Worm (Caenorhabditis elegans) whole organism, L4 larva: ENCODE results near the gene pals-24.

Source experiments
- F26F4.8 ChIP-seq: fragments of 200-800 bp; sonication (Bioruptor generic); conservative IDR thresholded peaks from 2 replicates; pipeline ENCODE4 v1.3.6; 2022; ENCODE audit warnings: missing genetic modification characterization, missing compliant biosample characterization
- F37D6.2 ChIP-seq: sonication (generic microtip); optimal IDR thresholded peaks from 2 replicates; lab custom pipeline; 2016; ENCODE audit warnings: mild to moderate bottlenecking, missing genetic modification characterization, missing compliant biosample characterization
- F44E2.7 ChIP-seq: fragments of 200-800 bp; sonication (Bioruptor generic); IDR thresholded peaks from 2 replicates; pipeline ENCODE4 v2.1.2; 2022; ENCODE audit warnings: missing genetic modification characterization, missing compliant biosample characterization
- R02D3.7 ChIP-seq: fragments of 150-350 bp; sonication (generic microtip); optimal IDR thresholded peaks from 3 replicates; lab custom pipeline; 2014; ENCODE audit warnings: missing biosample characterization, missing genetic modification characterization
- T20F7.1 ChIP-seq: fragments of 200-800 bp; sonication (Bioruptor generic); optimal IDR thresholded peaks from 2 replicates; lab custom pipeline; 2018; ENCODE audit warnings: mild to moderate bottlenecking, missing genetic modification characterization, missing compliant biosample characterization
- ceh-32 ChIP-seq: sonication (generic microtip); optimal IDR thresholded peaks from 2 replicates; lab custom pipeline; 2016; ENCODE audit warnings: mild to moderate bottlenecking, missing genetic modification characterization, missing compliant biosample characterization; ENCODE audit not compliant: poor library complexity
- ceh-44 ChIP-seq: fragments of 200-800 bp; sonication (Bioruptor generic); IDR thresholded peaks from 2 replicates; pipeline ENCODE4 v1.3.6; 2022; ENCODE audit warnings: missing genetic modification reagents, missing genetic modification characterization, missing compliant biosample characterization
- ctbp-1 ChIP-seq: fragments of 200-800 bp; sonication (Bioruptor generic); IDR thresholded peaks from 2 replicates; pipeline ENCODE4 v1.3.6; 2022; ENCODE audit warnings: missing genetic modification reagents, missing genetic modification characterization, missing compliant biosample characterization
- daf-12 ChIP-seq: fragments of 150-350 bp; optimal IDR thresholded peaks from 2 replicates; lab custom pipeline; 2014; ENCODE audit warnings: missing biosample characterization, missing genetic modification reagents, missing genetic modification characterization
- daf-8 ChIP-seq: fragments of 200-800 bp; sonication (Bioruptor generic); IDR thresholded peaks from 2 replicates; pipeline ENCODE4 v1.3.6; 2022; ENCODE audit warnings: missing genetic modification characterization, missing compliant biosample characterization
- dmd-6 ChIP-seq: fragments of 200-800 bp; sonication (Bioruptor generic); IDR thresholded peaks from 2 replicates; pipeline ENCODE4 v1.3.6; 2022; ENCODE audit warnings: missing genetic modification reagents, missing genetic modification characterization, missing compliant biosample characterization
- dpl-1 ChIP-seq: fragments of 150-350 bp; optimal IDR thresholded peaks from 2 replicates; lab custom pipeline; 2014; ENCODE audit warnings: missing biosample characterization, missing genetic modification reagents, missing genetic modification characterization
- egl-43 ChIP-seq: fragments of 200-800 bp; sonication (Bioruptor generic); IDR thresholded peaks from 2 replicates; pipeline ENCODE4 v1.3.6; 2022; ENCODE audit warnings: missing genetic modification reagents, missing genetic modification characterization, missing compliant biosample characterization
- fkh-10 ChIP-seq: fragments of 150-350 bp; optimal IDR thresholded peaks from 2 replicates; lab custom pipeline; 2014; ENCODE audit warnings: missing biosample characterization, missing genetic modification reagents, missing genetic modification characterization
- fos-1 ChIP-seq: fragments of 150-350 bp; optimal IDR thresholded peaks from 2 replicates; lab custom pipeline; 2014; ENCODE audit warnings: missing biosample characterization, missing genetic modification characterization
- gei-8 ChIP-seq: fragments of 200-800 bp; sonication (Bioruptor generic); optimal IDR thresholded peaks from 2 replicates; lab custom pipeline; 2018; ENCODE audit warnings: mild to moderate bottlenecking, missing genetic modification characterization, missing compliant biosample characterization
- hlh-11 ChIP-seq: fragments of 200-800 bp; sonication (Bioruptor generic); optimal IDR thresholded peaks from 2 replicates; lab custom pipeline; 2018; ENCODE audit warnings: mild to moderate bottlenecking, missing genetic modification characterization, missing compliant biosample characterization
- lim-7 ChIP-seq: fragments of 200-800 bp; sonication (Bioruptor generic); IDR thresholded peaks from 2 replicates; pipeline ENCODE4 v1.3.6; 2022; ENCODE audit warnings: missing genetic modification characterization, missing compliant biosample characterization
- lin-1 ChIP-seq: fragments of 200-800 bp; sonication (Bioruptor generic); IDR thresholded peaks from 2 replicates; pipeline ENCODE4 v1.3.6; 2022; ENCODE audit warnings: missing genetic modification reagents, missing genetic modification characterization, missing compliant biosample characterization
- lin-15B ChIP-seq: fragments of 150-350 bp; sonication (generic microtip); optimal IDR thresholded peaks from 3 replicates; lab custom pipeline; 2014; ENCODE audit warnings: missing biosample characterization, missing genetic modification characterization
- lin-39 ChIP-seq: fragments of 150-350 bp; optimal IDR thresholded peaks from 2 replicates; lab custom pipeline; 2014; ENCODE audit warnings: missing biosample characterization, missing genetic modification reagents, missing genetic modification characterization
- lir-3 ChIP-seq: sonication (generic microtip); optimal IDR thresholded peaks from 2 replicates; lab custom pipeline; 2016; ENCODE audit warnings: mild to moderate bottlenecking, missing genetic modification characterization, missing compliant biosample characterization
- madf-5 ChIP-seq, 2 experiments: fragments of 200-800 bp; sonication (Bioruptor generic); IDR thresholded peaks; 2 replicates each; pipeline ENCODE4 v1.3.6; 2022; ENCODE audit warnings: missing compliant biosample characterization in 2 of 2, missing genetic modification characterization in 2 of 2
- mes-2 ChIP-seq: sonication (generic microtip); optimal IDR thresholded peaks from 2 replicates; lab custom pipeline; 2016; ENCODE audit warnings: missing genotype, mild to moderate bottlenecking, missing genetic modification characterization, missing compliant biosample characterization; ENCODE audit not compliant: poor library complexity, severe bottlenecking
- mxl-2 ChIP-seq: fragments of 200-800 bp; sonication (Bioruptor generic); conservative IDR thresholded peaks from 2 replicates; pipeline ENCODE4 v1.3.6; 2022; ENCODE audit warnings: missing genetic modification reagents, missing genetic modification characterization, missing compliant biosample characterization
- nhr-10 ChIP-seq: fragments of 150-350 bp; optimal IDR thresholded peaks from 2 replicates; lab custom pipeline; 2014; ENCODE audit warnings: missing biosample characterization, missing genetic modification characterization
- nhr-102 ChIP-seq: sonication (generic microtip); optimal IDR thresholded peaks from 2 replicates; lab custom pipeline; 2016; ENCODE audit warnings: mild to moderate bottlenecking, missing genetic modification characterization, moderate library complexity, missing compliant biosample characterization
- nhr-111 ChIP-seq: fragments of 200-800 bp; sonication (Bioruptor generic); optimal IDR thresholded peaks from 2 replicates; lab custom pipeline; 2018; ENCODE audit warnings: mild to moderate bottlenecking, missing genetic modification characterization, missing compliant biosample characterization
- nhr-25 ChIP-seq: sonication (generic microtip); optimal IDR thresholded peaks from 2 replicates; lab custom pipeline; 2017; ENCODE audit warnings: missing genetic modification characterization, mild to moderate bottlenecking, missing compliant biosample characterization, antibody characterized with exemption, moderate library complexity, borderline replicate concordance; ENCODE audit not compliant: insufficient read depth
- nhr-76 ChIP-seq: fragments of 150-350 bp; optimal IDR thresholded peaks from 2 replicates; lab custom pipeline; 2014; ENCODE audit warnings: missing biosample characterization, missing genetic modification characterization
- rbr-2 ChIP-seq: sonication (generic microtip); optimal IDR thresholded peaks from 2 replicates; lab custom pipeline; 2016; ENCODE audit warnings: missing genotype, missing genetic modification characterization, missing compliant biosample characterization
- saeg-2 ChIP-seq: fragments of 200-800 bp; sonication (Bioruptor generic); IDR thresholded peaks from 2 replicates; pipeline ENCODE4 v1.3.6; 2022; ENCODE audit warnings: missing genetic modification reagents, missing genetic modification characterization, missing compliant biosample characterization
- sdz-12 ChIP-seq: fragments of 200-800 bp; sonication (Bioruptor generic); optimal IDR thresholded peaks from 2 replicates; lab custom pipeline; 2018; ENCODE audit warnings: mild to moderate bottlenecking, missing genetic modification characterization, missing compliant biosample characterization
- snpc-4 ChIP-seq: fragments of 150-350 bp; optimal IDR thresholded peaks from 2 replicates; lab custom pipeline; 2014; ENCODE audit warnings: missing biosample characterization, missing genetic modification characterization
- unc-39 ChIP-seq: sonication (generic microtip); optimal IDR thresholded peaks from 2 replicates; lab custom pipeline; 2017; ENCODE audit warnings: missing biosample characterization, missing genetic modification characterization
- unc-62 ChIP-seq, 3 experiments: fragments of 150-350 bp in 1 of 3; sonication (generic microtip); optimal IDR thresholded peaks in 2 of 3; peaks in 1 of 3; 1 replicate in 1 of 3; 2 replicates in 2 of 3; lab custom pipeline; 2014 to 2017; ENCODE audit warnings: missing biosample characterization in 3 of 3, missing genetic modification characterization in 3 of 3, missing genetic modification reagents in 3 of 3, missing genotype in 1 of 3
- zfp-2 ChIP-seq: sonication (generic microtip); optimal IDR thresholded peaks from 2 replicates; lab custom pipeline; 2016; ENCODE audit warnings: mild to moderate bottlenecking, missing genetic modification characterization, missing compliant biosample characterization
- zfp-3 ChIP-seq: fragments of 200-800 bp; sonication (Bioruptor generic); conservative IDR thresholded peaks from 2 replicates; pipeline ENCODE4 v1.3.6; 2022; ENCODE audit warnings: missing genetic modification reagents, missing genetic modification characterization, missing compliant biosample characterization
- zip-11 ChIP-seq: fragments of 200-800 bp; sonication (Bioruptor generic); IDR thresholded peaks from 2 replicates; pipeline ENCODE4 v1.3.6; 2022; ENCODE audit warnings: missing genetic modification characterization, missing compliant biosample characterization
- zip-2 ChIP-seq: fragments of 150-350 bp; optimal IDR thresholded peaks from 2 replicates; lab custom pipeline; 2014; ENCODE audit warnings: missing biosample characterization, missing genetic modification characterization
- ztf-7 ChIP-seq: fragments of 150-350 bp; optimal IDR thresholded peaks from 2 replicates; lab custom pipeline; 2014; ENCODE audit warnings: missing biosample characterization, missing genetic modification characterization

pals-24 gene

ce11 chrIII:134194-134593, 14.0 kb downstream of the pals-24 start, which contains the start of gene pals-25:
pals-25 (plus strand) TSS chrIII:134494.
- no peak for TF ChIP-seq nhr-25
- no peak for TF ChIP-seq lim-7 (GFP tag; lab: Robert Waterston, UW)
- TF ChIP-seq lin-15B, result no peak
- TF ChIP-seq fos-1 (tag; lab: Kevin White, UChicago), result no peak
- TF ChIP-seq ceh-44, result no peak
- TF ChIP-seq rbr-2 (tag; lab: Kevin White, UChicago), result no peak
- TF ChIP-seq hlh-11 (tag; lab: Kevin White, UChicago), result no peak
- TF ChIP-seq nhr-102, result no peak
- TF ChIP-seq, all 104 proteins: peak for 0

- TF ChIP-seq rbr-2 (tag; lab: Kevin White, UChicago), result no peak
- peak in 1 of 2 experiments; percentile 94 for TF ChIP-seq unc-62 (GFP tag; optimal IDR thresholded peaks at IDR 0.05 in 1 of 2; lab: Kevin White, UChicago)
- TF ChIP-seq unc-62 (tag; optimal IDR thresholded peaks at IDR 0.05; lab: Kevin White, UChicago), result no peak
- TF ChIP-seq, all 104 proteins: peak for 1
Measured at ce11 chrIII:140904-141303, 20.7 kb downstream of the pals-24 start, which contains the start of gene fbxb-81. fbxb-81 (minus strand) TSS chrIII:141217.

- TF ChIP-seq F44E2.7, result no peak
- TF ChIP-seq zip-2 (tag; lab: Kevin White, UChicago), result no peak
- no peak for TF ChIP-seq saeg-2 (GFP tag; lab: Robert Waterston, UW)
- TF ChIP-seq mes-2 (tag; lab: Kevin White, UChicago), result no peak
- no peak for TF ChIP-seq sdz-12 (GFP tag; lab: Kevin White, UChicago)
- no peak for TF ChIP-seq dmd-6 (GFP tag; lab: Robert Waterston, UW)
- no peak for TF ChIP-seq ceh-32 (tag; lab: Kevin White, UChicago)
- no peak for TF ChIP-seq ztf-7 (tag; lab: Kevin White, UChicago)
- TF ChIP-seq daf-12 (tag; lab: Kevin White, UChicago), result no peak
- TF ChIP-seq nhr-76 (tag; lab: Kevin White, UChicago), result no peak
- no peak for TF ChIP-seq F37D6.2 (tag; lab: Kevin White, UChicago)
- no peak for TF ChIP-seq lin-15B
- TF ChIP-seq zip-11 (GFP tag; lab: Robert Waterston, UW), result no peak
- no peak for TF ChIP-seq hlh-11 (tag; lab: Kevin White, UChicago)
- TF ChIP-seq lin-39 (tag; lab: Kevin White, UChicago), result no peak
Measured at ce11 chrIII:143121-143520, 22.9 kb downstream of the pals-24 start, which contains the start of gene fbxb-82. fbxb-82 (minus strand) TSS chrIII:143221.

ce11 chrIII:145078-145477, 24.8 kb downstream of the pals-24 start, which contains the start of the genes T17A3.12 and fbxb-83:
T17A3.12 (minus strand) TSS chrIII:145178.
fbxb-83 (minus strand) TSS chrIII:145211.
- TF ChIP-seq F44E2.7 (no peak), mxl-2 (GFP tag; lab: Robert Waterston, UW) (no peak), egl-43 (GFP tag; lab: Robert Waterston, UW) (no peak), T20F7.1 (no peak), dpl-1 (GFP tag; lab: Kevin White, UChicago) (no peak), nhr-10 (no peak), daf-8 (no peak), lir-3 (tag; lab: Kevin White, UChicago) (no peak), saeg-2 (GFP tag; lab: Robert Waterston, UW) (no peak), gei-8 (no peak), unc-39 (no peak)

- TF ChIP-seq lir-3 (tag; lab: Kevin White, UChicago) (no peak), ctbp-1 (GFP tag; lab: Robert Waterston, UW) (no peak), lin-1 (GFP tag; lab: Robert Waterston, UW) (no peak), rbr-2 (tag; lab: Kevin White, UChicago) (no peak), daf-8 (no peak), R02D3.7 (tag; lab: Kevin White, UChicago) (no peak), sdz-12 (GFP tag; lab: Kevin White, UChicago) (no peak), madf-5 (GFP tag; IDR thresholded peaks at IDR 0.05; lab: Robert Waterston, UW) (no peak), snpc-4 (tag; lab: Kevin White, UChicago) (no peak), nhr-25 (no peak), lin-39 (tag; lab: Kevin White, UChicago) (no peak), dmd-6 (GFP tag; lab: Robert Waterston, UW) (no peak), F26F4.8 (GFP tag; lab: Robert Waterston, UW) (no peak), zfp-2 (tag; lab: Kevin White, UChicago) (no peak), egl-43 (GFP tag; lab: Robert Waterston, UW) (no peak), zfp-3 (GFP tag; lab: Robert Waterston, UW) (no peak), fkh-10 (GFP tag; lab: Kevin White, UChicago) (no peak), nhr-111 (GFP tag; lab: Kevin White, UChicago) (no peak), zip-11 (GFP tag; lab: Robert Waterston, UW) (no peak)
Measured at ce11 chrIII:146369-146768, 26.1 kb downstream of the pals-24 start, which contains the start of gene fbxb-84. fbxb-84 (minus strand) TSS chrIII:146469.
